Worm (Caenorhabditis elegans) whole organism, early embryonic: ENCODE results near the gene Y48G9A.6.

ENCODE experiments used
- B0310.2 ChIP-seq: sonication (generic microtip); optimal IDR thresholded peaks from 2 replicates; lab custom pipeline; 2016; ENCODE audit warnings: mild to moderate bottlenecking, missing genetic modification characterization, missing compliant biosample characterization
- F13C5.2 ChIP-seq: sonication (generic microtip); optimal IDR thresholded peaks from 2 replicates; lab custom pipeline; 2017; ENCODE audit warnings: mild to moderate bottlenecking, missing genetic modification characterization, inconsistent platforms, missing compliant biosample characterization
- aly-1 ChIP-seq: sonication (generic microtip); optimal IDR thresholded peaks from 2 replicates; lab custom pipeline; 2016; ENCODE audit warnings: missing genetic modification characterization, missing compliant biosample characterization
- ama-1 ChIP-seq: fragments of 150-350 bp; optimal IDR thresholded peaks from 2 replicates; lab custom pipeline; 2014
- ceh-13 ChIP-seq: fragments of 200-800 bp; sonication (Bioruptor generic); optimal IDR thresholded peaks from 2 replicates; lab custom pipeline; 2018; ENCODE audit warnings: mild to moderate bottlenecking, missing genetic modification characterization, missing compliant biosample characterization
- ceh-36 ChIP-seq: sonication (generic microtip); optimal IDR thresholded peaks from 2 replicates; lab custom pipeline; 2016; ENCODE audit warnings: missing genetic modification characterization, inconsistent platforms, missing compliant biosample characterization
- ets-7 ChIP-seq: sonication (generic microtip); optimal IDR thresholded peaks from 2 replicates; lab custom pipeline; 2016; ENCODE audit warnings: missing genotype, missing genetic modification characterization, missing compliant biosample characterization
- flt-1 ChIP-seq: fragments of 200-800 bp; sonication (Bioruptor generic); IDR thresholded peaks from 2 replicates; pipeline ENCODE4 v1.3.6; 2022; ENCODE audit warnings: missing genetic modification characterization, missing compliant biosample characterization
- hmbx-1 ChIP-seq: sonication (generic microtip); optimal IDR thresholded peaks from 2 replicates; lab custom pipeline; 2016; ENCODE audit warnings: mild to moderate bottlenecking, missing genetic modification characterization, missing compliant biosample characterization
- hmg-4 ChIP-seq: fragments of 200-800 bp; sonication (Bioruptor generic); optimal IDR thresholded peaks from 2 replicates; lab custom pipeline; 2018; ENCODE audit warnings: mild to moderate bottlenecking, missing genetic modification characterization, missing compliant biosample characterization
- hnd-1 ChIP-seq: sonication (generic microtip); optimal IDR thresholded peaks from 2 replicates; lab custom pipeline; 2016; ENCODE audit warnings: missing genetic modification characterization, missing compliant biosample characterization
- pes-1 ChIP-seq: fragments of 200-800 bp; sonication (Bioruptor generic); IDR thresholded peaks from 2 replicates; pipeline ENCODE4 v1.3.6; 2022; ENCODE audit warnings: missing genetic modification reagents, missing genetic modification characterization, missing compliant biosample characterization
- scrt-1 ChIP-seq: fragments of 200-800 bp; sonication (Bioruptor generic); IDR thresholded peaks from 2 replicates; pipeline ENCODE4 v1.3.6; 2022; ENCODE audit warnings: missing genetic modification characterization, missing compliant biosample characterization
- sea-1 ChIP-seq: fragments of 200-800 bp; sonication (Bioruptor generic); conservative IDR thresholded peaks from 2 replicates; pipeline ENCODE4 v1.3.6; 2022; ENCODE audit warnings: missing genetic modification characterization, missing compliant biosample characterization
- tbx-11 ChIP-seq: fragments of 200-800 bp; sonication (Bioruptor generic); IDR thresholded peaks from 2 replicates; pipeline ENCODE4 v1.3.6; 2022; ENCODE audit warnings: missing genetic modification characterization, missing compliant biosample characterization
- tbx-37 ChIP-seq: fragments of 200-800 bp; sonication (Bioruptor generic); conservative IDR thresholded peaks from 2 replicates; pipeline ENCODE4 v1.3.6; 2022; ENCODE audit warnings: missing genetic modification reagents, missing genetic modification characterization, missing compliant biosample characterization
- tra-4 ChIP-seq: sonication (generic microtip); optimal IDR thresholded peaks from 2 replicates; lab custom pipeline; 2017; ENCODE audit warnings: missing genetic modification characterization, missing compliant biosample characterization

The Y48G9A.6 gene

ce11 chrIII:2150555-2150954, 32.9 kb downstream of the Y48G9A.6 start:
- no peak for TF ChIP-seq aly-1
- TF ChIP-seq ets-7: no peak
- TF ChIP-seq flt-1: no peak
- TF ChIP-seq ama-1: no peak
- no peak for TF ChIP-seq F13C5.2 (tag; lab: Kevin White, UChicago)
- no peak for TF ChIP-seq pes-1 (GFP tag; lab: Robert Waterston, UW)
- TF ChIP-seq hmg-4 (GFP tag; lab: Kevin White, UChicago): no peak

ce11 chrIII:2151480-2151995, 33.9 kb downstream of the Y48G9A.6 start, which contains the start of gene gcn-1:
Gene gcn-1 (plus strand): TSS chrIII:2151945.
- TF ChIP-seq ama-1: no peak
- TF ChIP-seq scrt-1 (GFP tag; lab: Robert Waterston, UW): no peak
- peak; percentile 58; the same call in 1 of the 2 replicates for TF ChIP-seq pes-1 (GFP tag; lab: Robert Waterston, UW)
- peak; percentile 62 for TF ChIP-seq F13C5.2 (tag; lab: Kevin White, UChicago)
- TF ChIP-seq sea-1 (GFP tag; lab: Robert Waterston, UW): no peak
- TF ChIP-seq hmbx-1 (tag; lab: Kevin White, UChicago): no peak
- TF ChIP-seq ceh-36 (tag; lab: Kevin White, UChicago): peak; percentile 16

- no peak for TF ChIP-seq ceh-13 (GFP tag; lab: Kevin White, UChicago)
- TF ChIP-seq tbx-37 (GFP tag; lab: Robert Waterston, UW): no peak
- no peak for TF ChIP-seq hmg-4 (GFP tag; lab: Kevin White, UChicago)
- no peak for TF ChIP-seq B0310.2 (tag; lab: Kevin White, UChicago)
- no peak for TF ChIP-seq tbx-11 (GFP tag; lab: Robert Waterston, UW)
- no peak for TF ChIP-seq hnd-1 (tag; lab: Kevin White, UChicago)
- TF ChIP-seq scrt-1 (GFP tag; lab: Robert Waterston, UW): no peak
- TF ChIP-seq tra-4 (tag; lab: Kevin White, UChicago): no peak
- no peak for TF ChIP-seq ets-7
- no peak for TF ChIP-seq sea-1 (GFP tag; lab: Robert Waterston, UW)
- TF ChIP-seq flt-1: no peak
- no peak for TF ChIP-seq F13C5.2 (tag; lab: Kevin White, UChicago)
- no peak for TF ChIP-seq aly-1
These were observed 41.5 kb downstream of the Y48G9A.6 start for ce11 chrIII:2159152-2159551.
